Worm (Caenorhabditis elegans) whole organism, dauer: ENCODE data around the gene erp-44.2.

Experiments
- unc-62 ChIP-seq: sonication (generic microtip); optimal IDR thresholded peaks from 2 replicates; lab custom pipeline; 2017; ENCODE audit warnings: missing biosample characterization, missing genetic modification reagents, missing genetic modification characterization

erp-44.2 gene

ce11 chrIV:7836030-7836429 lies 1.6 kb upstream of the erp-44.2 start:
- no peak for TF ChIP-seq unc-62

ce11 chrIV:7830151-7830550 lies 4.3 kb downstream of the erp-44.2 start, which contains the start of gene mvb-12:
TSS of gene mvb-12 (plus strand) at chrIV:7830525.
- no peak for TF ChIP-seq unc-62

ce11 chrIV:7829275-7829938 lies 5.1 kb downstream of the erp-44.2 start, which contains the start of gene C06A6.4:
TSS of gene C06A6.4 (minus strand) at chrIV:7829298.
- no peak for TF ChIP-seq unc-62

ce11 chrIV:7824649-7825048 lies 9.8 kb downstream of the erp-44.2 start:
- no peak for TF ChIP-seq unc-62

- TF ChIP-seq unc-62: no peak
Observed at ce11 chrIV:7822524-7822923, 12.0 kb downstream of the erp-44.2 start, which contains the start of gene T14A8.2. TSS of gene T14A8.2 (minus strand) at chrIV:7822624.

ce11 chrIV:7817852-7818251 lies 16.6 kb downstream of the erp-44.2 start, which contains the start of gene ric-3:
TSS of gene ric-3 (plus strand) at chrIV:7818251.
- no peak for TF ChIP-seq unc-62

- no peak for TF ChIP-seq unc-62
Observed at ce11 chrIV:7816402-7817102, 17.9 kb downstream of the erp-44.2 start.

ce11 chrIV:7815683-7816183 lies 18.7 kb downstream of the erp-44.2 start, which contains the start of gene cdgs-1:
TSS of gene cdgs-1 (minus strand) at chrIV:7815733.
- TF ChIP-seq unc-62: no peak

- no peak for TF ChIP-seq unc-62
Observed at ce11 chrIV:7812709-7813108, 21.8 kb downstream of the erp-44.2 start, which contains the start of gene zgpa-1. TSS of gene zgpa-1 (minus strand) at chrIV:7812809.

ce11 chrIV:7808583-7808982 lies 25.9 kb downstream of the erp-44.2 start, which contains the start of gene C33H5.1:
TSS of gene C33H5.1 (plus strand) at chrIV:7808912.
- TF ChIP-seq unc-62: no peak

ce11 chrIV:7804740-7805139 lies 29.7 kb downstream of the erp-44.2 start, which contains the start of gene C33H5.2:
TSS of gene C33H5.2 (plus strand) at chrIV:7805040.
- no peak for TF ChIP-seq unc-62

- no peak for TF ChIP-seq unc-62
Observed at ce11 chrIV:7803250-7803649, 31.2 kb downstream of the erp-44.2 start, which contains the start of gene C33H5.16. TSS of gene C33H5.16 (minus strand) at chrIV:7803350.

ce11 chrIV:7800338-7800737 lies 34.1 kb downstream of the erp-44.2 start:
- TF ChIP-seq unc-62: no peak

- no peak for TF ChIP-seq unc-62
Observed at ce11 chrIV:7796432-7797113, 37.9 kb downstream of the erp-44.2 start, which contains the start of gene sgo-1. TSS of gene sgo-1 (minus strand) at chrIV:7796482.

ce11 chrIV:7794709-7795108 lies 39.8 kb downstream of the erp-44.2 start, which contains the start of gene ntp-1:
TSS of gene ntp-1 (minus strand) at chrIV:7794809.
- no peak for TF ChIP-seq unc-62

ce11 chrIV:7791821-7792446 lies 42.5 kb downstream of the erp-44.2 start, which contains the start of gene C33H5.13:
TSS of gene C33H5.13 (minus strand) at chrIV:7792263.
- no peak for TF ChIP-seq unc-62
